Fruit fly (Drosophila melanogaster) whole organism, embryonic: Measurements from ENCODE around the gene Cdk1.

Experiments used
- BEAF-32 ChIP-seq: fragments of 200-800 bp; sonication (Bioruptor generic); optimal IDR thresholded peaks from 3 replicates; lab custom pipeline; 2017; ENCODE audit warnings: missing biosample characterization, missing genetic modification characterization, mild to moderate bottlenecking, moderate library complexity, missing genetic modification reagents
- BtbVII ChIP-seq: fragments of 200-800 bp; sonication (Bioruptor generic); optimal IDR thresholded peaks from 3 replicates; lab custom pipeline; 2017; ENCODE audit warnings: missing biosample characterization, mild to moderate bottlenecking, missing genetic modification characterization
- CG12391 ChIP-seq: fragments of 200-800 bp; sonication (Bioruptor generic); optimal IDR thresholded peaks from 3 replicates; lab custom pipeline; 2018; ENCODE audit warnings: missing biosample characterization, mild to moderate bottlenecking, missing genetic modification characterization, moderate library complexity
- CG12659 ChIP-seq: fragments of 200-800 bp; sonication (Bioruptor generic); optimal IDR thresholded peaks from 3 replicates; lab custom pipeline; 2017; ENCODE audit warnings: mild to moderate bottlenecking, missing biosample characterization, missing genetic modification reagents, missing genetic modification characterization
- CG16813 ChIP-seq: fragments of 200-800 bp; sonication (Bioruptor generic); IDR thresholded peaks from 3 replicates; pipeline ENCODE4 v1.3.6; 2022; ENCODE audit warnings: missing biosample characterization, missing genetic modification characterization; ENCODE audit not compliant: partially characterized antibody
- CG17612 ChIP-seq: fragments of 200-800 bp; sonication (Bioruptor generic); IDR thresholded peaks from 2 replicates; pipeline ENCODE4 v1.3.6; 2022; ENCODE audit warnings: missing biosample characterization, missing genetic modification characterization
- CG17829 ChIP-seq: fragments of 200-800 bp; optimal IDR thresholded peaks from 2 replicates; lab custom pipeline; 2019; ENCODE audit warnings: missing biosample characterization, mild to moderate bottlenecking, missing genetic modification characterization, moderate library complexity
- CG2678 ChIP-seq: fragments of 200-800 bp; sonication (Bioruptor generic); optimal IDR thresholded peaks from 3 replicates; lab custom pipeline; 2019; ENCODE audit warnings: missing biosample characterization, mild to moderate bottlenecking, missing genetic modification characterization, moderate library complexity
- CG3407 ChIP-seq: fragments of 200-800 bp; sonication (Bioruptor generic); optimal IDR thresholded peaks from 2 replicates; lab custom pipeline; 2018; ENCODE audit warnings: missing biosample characterization, mild to moderate bottlenecking, missing genetic modification characterization
- CG3995 ChIP-seq: fragments of 200-800 bp; sonication (Bioruptor generic); optimal IDR thresholded peaks from 3 replicates; lab custom pipeline; 2016; ENCODE audit warnings: missing biosample characterization, missing genetic modification characterization
- CG6683 ChIP-seq: fragments of 200-800 bp; sonication (Bioruptor generic); optimal IDR thresholded peaks from 2 replicates; lab custom pipeline; 2017; ENCODE audit warnings: missing biosample characterization, mild to moderate bottlenecking, missing genetic modification characterization, missing genetic modification reagents
- CG8281 ChIP-seq: fragments of 200-800 bp; sonication (Bioruptor generic); optimal IDR thresholded peaks from 2 replicates; lab custom pipeline; 2018; ENCODE audit warnings: missing biosample characterization, mild to moderate bottlenecking, missing genetic modification characterization, moderate library complexity
- CG8478 ChIP-seq: fragments of >200 bp; optimal IDR thresholded peaks from 2 replicates; lab custom pipeline; 2018
- Dp ChIP-seq: fragments of 200-800 bp; sonication (Bioruptor generic); optimal IDR thresholded peaks from 2 replicates; lab custom pipeline; 2018; ENCODE audit warnings: missing biosample characterization, mild to moderate bottlenecking, missing genetic modification characterization, moderate library complexity
- E2f1 ChIP-seq: fragments of 200-800 bp; sonication (Bioruptor generic); IDR thresholded peaks from 2 replicates; pipeline ENCODE4 v1.3.6; 2022; ENCODE audit warnings: missing biosample characterization, missing genetic modification characterization
- E2f2 ChIP-seq: fragments of 200-800 bp; sonication (Bioruptor generic); IDR thresholded peaks from 2 replicates; pipeline ENCODE4 v1.3.6; 2022; ENCODE audit warnings: missing biosample characterization, missing genetic modification characterization
- Gsc ChIP-seq: fragments of 200-800 bp; sonication (Bioruptor generic); IDR thresholded peaks from 2 replicates; pipeline ENCODE4 v1.3.6; 2022; ENCODE audit warnings: missing biosample characterization, missing genetic modification characterization
- Hsf ChIP-seq: fragments of 200-800 bp; sonication (Bioruptor generic); optimal IDR thresholded peaks from 3 replicates; lab custom pipeline; 2016; ENCODE audit warnings: missing biosample characterization, missing genetic modification characterization
- Lhr ChIP-seq: fragments of 200-800 bp; sonication (Bioruptor generic); optimal IDR thresholded peaks from 3 replicates; lab custom pipeline; 2017; ENCODE audit warnings: mild to moderate bottlenecking, missing biosample characterization, missing genetic modification reagents, missing genetic modification characterization
- MBD-R2 ChIP-seq: fragments of 200-800 bp; sonication (Bioruptor generic); IDR thresholded peaks from 2 replicates; pipeline ENCODE4 v1.3.6; 2022; ENCODE audit warnings: missing biosample characterization, missing genetic modification characterization
- Opbp ChIP-seq: fragments of 200-800 bp; sonication (Bioruptor generic); IDR thresholded peaks from 3 replicates; pipeline ENCODE4 v1.3.6; 2022; ENCODE audit warnings: missing biosample characterization, missing genetic modification characterization; ENCODE audit not compliant: partially characterized antibody
- Scr ChIP-seq: fragments of 200-800 bp; sonication (Bioruptor generic); IDR thresholded peaks from 2 replicates; pipeline ENCODE4 v1.3.6; 2022; ENCODE audit warnings: missing biosample characterization, missing genetic modification characterization; ENCODE audit not compliant: partially characterized antibody
- Sox102F ChIP-seq: fragments of 200-800 bp; sonication (Bioruptor generic); optimal IDR thresholded peaks from 2 replicates; lab custom pipeline; 2018; ENCODE audit warnings: missing biosample characterization, mild to moderate bottlenecking, missing genetic modification characterization, moderate library complexity
- Sry-δ ChIP-seq: fragments of 200-800 bp; sonication (Bioruptor generic); optimal IDR thresholded peaks from 2 replicates; lab custom pipeline; 2016; ENCODE audit warnings: missing biosample characterization, missing genetic modification characterization
- Ssrp ChIP-seq: fragments of 200-800 bp; sonication (Bioruptor generic); optimal IDR thresholded peaks from 2 replicates; lab custom pipeline; 2018; ENCODE audit warnings: missing biosample characterization, mild to moderate bottlenecking, missing genetic modification characterization, moderate library complexity
- ac ChIP-seq: fragments of 200-800 bp; sonication (Bioruptor generic); optimal IDR thresholded peaks from 3 replicates; lab custom pipeline; 2017; ENCODE audit warnings: missing biosample characterization, mild to moderate bottlenecking, missing genetic modification characterization
- ato ChIP-seq: fragments of 200-800 bp; sonication (Bioruptor generic); IDR thresholded peaks from 2 replicates; pipeline ENCODE4 v1.3.6; 2022; ENCODE audit warnings: missing biosample characterization, missing genetic modification characterization; ENCODE audit not compliant: partially characterized antibody
- cas ChIP-seq: fragments of 200-800 bp; sonication (Bioruptor generic); IDR thresholded peaks from 2 replicates; pipeline ENCODE4 v1.3.6; 2022; ENCODE audit warnings: missing biosample characterization, missing genetic modification characterization
- hb ChIP-seq: fragments of 200-800 bp; sonication (Bioruptor generic); IDR thresholded peaks from 3 replicates; pipeline ENCODE4 v1.3.6; 2022; ENCODE audit warnings: missing biosample characterization, missing genetic modification characterization; ENCODE audit not compliant: partially characterized antibody
- hbn ChIP-seq: fragments of 200-800 bp; sonication (Bioruptor generic); IDR thresholded peaks from 2 replicates; pipeline ENCODE4 v1.3.6; 2022; ENCODE audit warnings: missing biosample characterization, missing genetic modification characterization; ENCODE audit not compliant: partially characterized antibody
- inv ChIP-seq: fragments of 200-800 bp; sonication (Bioruptor generic); IDR thresholded peaks from 2 replicates; pipeline ENCODE4 v1.3.6; 2022; ENCODE audit warnings: missing biosample characterization, missing genetic modification characterization; ENCODE audit not compliant: partially characterized antibody
- knrl ChIP-seq: fragments of 200-800 bp; sonication (Bioruptor generic); IDR thresholded peaks from 3 replicates; pipeline ENCODE4 v1.3.6; 2022; ENCODE audit warnings: missing biosample characterization, missing genetic modification characterization; ENCODE audit not compliant: partially characterized antibody
- mld ChIP-seq: fragments of 200-800 bp; sonication (Bioruptor generic); IDR thresholded peaks from 3 replicates; pipeline ENCODE4 v1.3.6; 2022; ENCODE audit warnings: missing biosample characterization, missing genetic modification characterization; ENCODE audit not compliant: partially characterized antibody
- nerfin-2 ChIP-seq: fragments of 200-800 bp; sonication (Bioruptor generic); IDR thresholded peaks from 2 replicates; pipeline ENCODE4 v1.3.6; 2022; ENCODE audit warnings: missing biosample characterization, missing genetic modification characterization; ENCODE audit not compliant: partially characterized antibody
- pzg ChIP-seq: fragments of 200-800 bp; sonication (Bioruptor generic); optimal IDR thresholded peaks from 3 replicates; lab custom pipeline; 2018; ENCODE audit warnings: missing biosample characterization, mild to moderate bottlenecking, missing genetic modification characterization, moderate library complexity
- rib ChIP-seq: fragments of 200-800 bp; sonication (Bioruptor generic); IDR thresholded peaks from 2 replicates; pipeline ENCODE4 v1.3.6; 2022; ENCODE audit warnings: missing biosample characterization, missing genetic modification characterization
- scrt ChIP-seq: fragments of 200-800 bp; sonication (Bioruptor generic); optimal IDR thresholded peaks from 2 replicates; lab custom pipeline; 2018; ENCODE audit warnings: missing biosample characterization, mild to moderate bottlenecking, missing genetic modification characterization, moderate library complexity
- sna ChIP-seq: fragments of 200-800 bp; sonication (Bioruptor generic); IDR thresholded peaks from 2 replicates; pipeline ENCODE4 v1.3.6; 2022; ENCODE audit warnings: missing biosample characterization, missing genetic modification characterization; ENCODE audit not compliant: partially characterized antibody
- stwl ChIP-seq: fragments of 200-800 bp; sonication (Bioruptor generic); optimal IDR thresholded peaks from 3 replicates; lab custom pipeline; 2018; ENCODE audit warnings: missing biosample characterization, mild to moderate bottlenecking, missing genetic modification characterization, moderate library complexity
- sug ChIP-seq: fragments of 200-800 bp; optimal IDR thresholded peaks from 2 replicates; lab custom pipeline; 2019; ENCODE audit warnings: missing biosample characterization, mild to moderate bottlenecking, missing genetic modification characterization, moderate library complexity
- tna ChIP-seq: fragments of 200-800 bp; sonication (Bioruptor generic); IDR thresholded peaks from 2 replicates; pipeline ENCODE4 v1.3.6; 2022; ENCODE audit warnings: missing biosample characterization, missing genetic modification characterization; ENCODE audit not compliant: partially characterized antibody
- trem ChIP-seq: fragments of 200-800 bp; optimal IDR thresholded peaks from 3 replicates; lab custom pipeline; 2019; ENCODE audit warnings: missing biosample characterization, mild to moderate bottlenecking, missing genetic modification characterization, moderate library complexity
- unc-4 ChIP-seq: fragments of 200-800 bp; sonication (Bioruptor generic); IDR thresholded peaks from 2 replicates; pipeline ENCODE4 v1.3.6; 2022; ENCODE audit warnings: missing biosample characterization, missing genetic modification characterization; ENCODE audit not compliant: partially characterized antibody
- vnd ChIP-seq: fragments of 200-800 bp; sonication (Bioruptor generic); IDR thresholded peaks from 3 replicates; pipeline ENCODE4 v1.3.6; 2022; ENCODE audit warnings: missing biosample characterization, missing genetic modification characterization; ENCODE audit not compliant: partially characterized antibody
- wdn ChIP-seq: fragments of 200-800 bp; sonication (Bioruptor generic); IDR thresholded peaks from 2 replicates; pipeline ENCODE4 v1.3.6; 2022; ENCODE audit warnings: missing biosample characterization, missing genetic modification characterization

Gene Cdk1

DNA sequence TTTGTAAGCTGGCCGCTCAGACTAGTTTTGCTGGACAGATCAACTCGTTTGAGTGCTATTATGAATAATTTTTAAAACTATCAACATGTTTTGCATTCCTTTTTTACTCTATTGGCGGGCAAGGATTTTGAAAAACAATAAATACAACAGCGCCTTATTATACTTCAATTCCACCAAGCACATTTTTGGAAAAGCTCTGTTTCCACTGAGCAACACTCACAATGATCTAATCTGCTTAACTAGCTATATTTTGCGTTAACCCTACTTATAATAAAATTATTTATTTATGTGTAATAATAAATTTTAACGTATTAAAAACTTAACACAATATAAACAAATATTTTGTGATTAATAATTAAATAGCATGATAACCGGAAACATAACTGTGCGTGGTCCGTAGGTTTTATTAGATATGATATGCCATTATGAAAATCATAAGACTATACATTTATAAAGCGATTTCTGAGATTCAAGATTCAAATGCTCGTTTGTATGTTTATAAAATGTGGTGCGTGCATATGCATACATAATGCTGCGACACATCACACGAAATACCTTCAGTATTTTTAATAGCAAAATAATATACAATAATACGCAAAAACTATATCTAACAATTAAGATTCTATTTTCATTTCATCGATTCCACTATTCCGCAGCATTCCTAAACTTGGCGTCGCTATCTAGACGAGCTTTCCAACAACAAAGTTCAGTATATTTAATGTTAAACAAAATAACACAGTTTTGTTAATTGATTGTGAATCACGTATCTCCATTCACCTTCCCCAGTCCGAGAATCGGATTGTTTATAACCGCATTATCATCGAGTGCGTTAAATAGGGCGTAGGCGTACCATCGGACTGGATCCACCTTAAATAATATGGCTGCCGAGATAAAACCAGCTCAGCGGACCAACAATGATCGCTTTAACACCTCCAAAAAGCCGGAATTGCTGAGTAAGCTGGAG lies 36.9 kb upstream of the Cdk1 start, which contains the start of the genes pie and Wdfy2 (continued):
- no peak for TF ChIP-seq CG2678
- no peak for TF ChIP-seq cas (GFP tag; lab: Robert Waterston, UW)
- TF ChIP-seq Lhr (GFP tag; lab: Kevin White, UChicago), result no peak
- TF ChIP-seq Hsf (GFP tag; lab: Kevin White, UChicago), result no peak
- no peak for TF ChIP-seq CG6683 (GFP tag; lab: Kevin White, UChicago)
- peak; percentile 9 for TF ChIP-seq CG12391 (tag; lab: Kevin White, UChicago)
- no peak for TF ChIP-seq Ssrp
- TF ChIP-seq CG17612 (GFP tag; lab: Robert Waterston, UW), result no peak
- TF ChIP-seq CG3407 (GFP tag; lab: Kevin White, UChicago), result no peak
- no peak for TF ChIP-seq CG3995 (GFP tag; lab: Kevin White, UChicago)
- TF ChIP-seq Sox102F (GFP tag; lab: Kevin White, UChicago), result no peak
- no peak for TF ChIP-seq BtbVII (GFP tag; lab: Kevin White, UChicago)

DNA sequence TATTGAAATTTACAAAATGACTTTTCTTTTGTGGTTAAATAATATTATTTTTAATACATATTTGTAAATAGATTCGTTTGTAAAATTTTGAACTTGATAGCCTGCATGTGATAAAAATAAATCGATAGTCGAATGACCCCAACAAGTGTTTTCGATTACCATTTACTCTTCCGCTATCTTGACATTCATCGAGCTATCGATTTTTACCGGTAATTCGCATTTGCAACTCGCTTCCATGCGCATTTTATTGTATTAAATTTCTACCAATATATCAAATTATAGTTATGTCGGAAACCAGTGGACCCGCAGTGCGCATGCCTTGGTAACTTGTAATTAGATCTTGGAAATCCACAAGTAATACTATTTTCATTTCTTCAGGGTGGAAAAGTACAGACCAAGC lies 32.9 kb upstream of the Cdk1 start, which contains the start of gene RfC3:
Gene RfC3, plus strand, starts transcription at position 210 of the 400 bp plus-strand sequence.
- TF ChIP-seq wdn (GFP tag; lab: Robert Waterston, UW) (no peak), hbn (GFP tag; lab: Robert Waterston, UW) (peak; percentile 79), E2f2 (GFP tag; lab: Robert Waterston, UW) (peak; percentile 90), E2f1 (no peak), Sry-δ (GFP tag; lab: Kevin White, UChicago) (peak; percentile 31), scrt (GFP tag; lab: Kevin White, UChicago) (peak; percentile 90), Dp (peak; percentile 92), unc-4 (peak; percentile 75), CG8281 (tag; lab: Kevin White, UChicago) (no peak), CG17829 (tag; lab: Kevin White, UChicago) (peak; percentile 2), vnd (GFP tag; lab: Robert Waterston, UW) (peak; percentile 87), Gsc (GFP tag; lab: Robert Waterston, UW) (no peak), ato (peak; percentile 94), tna (GFP tag; lab: Robert Waterston, UW) (peak; percentile 97), hb (GFP tag; lab: Robert Waterston, UW) (peak; percentile 80), knrl (GFP tag; lab: Robert Waterston, UW) (peak; percentile 59; the same call in 2 of the 3 replicates), pzg (GFP tag; lab: Kevin White, UChicago) (peak; percentile 64), ac (GFP tag; lab: Kevin White, UChicago) (no peak), CG8478 (no peak), sug (tag; lab: Kevin White, UChicago) (peak; percentile 20), mld (GFP tag; lab: Robert Waterston, UW) (peak; percentile 94), inv (GFP tag; lab: Robert Waterston, UW) (peak; percentile 89), trem (tag; lab: Kevin White, UChicago) (peak; percentile 55), stwl (tag; lab: Kevin White, UChicago) (peak; percentile 75), nerfin-2 (peak; percentile 94), BEAF-32 (GFP tag; lab: Kevin White, UChicago) (peak; percentile 61), Scr (GFP tag; lab: Robert Waterston, UW) (peak; percentile 81), CG12659 (GFP tag; lab: Kevin White, UChicago) (peak; percentile 7), rib (0 out of 2 replicates have a peak, but pooled peaks have one; percentile 11), Opbp (GFP tag; lab: Robert Waterston, UW) (peak; percentile 73; the same call in 2 of the 3 replicates), sna (GFP tag; lab: Robert Waterston, UW) (peak; percentile 79), CG16813 (GFP tag; lab: Robert Waterston, UW) (peak; percentile 72; the same call in 2 of the 3 replicates), MBD-R2 (peak; percentile 51; the same call in 1 of the 2 replicates)
